Worm (Caenorhabditis elegans): ENCODE data around the gene swsn-6.

Gene swsn-6

DNA sequence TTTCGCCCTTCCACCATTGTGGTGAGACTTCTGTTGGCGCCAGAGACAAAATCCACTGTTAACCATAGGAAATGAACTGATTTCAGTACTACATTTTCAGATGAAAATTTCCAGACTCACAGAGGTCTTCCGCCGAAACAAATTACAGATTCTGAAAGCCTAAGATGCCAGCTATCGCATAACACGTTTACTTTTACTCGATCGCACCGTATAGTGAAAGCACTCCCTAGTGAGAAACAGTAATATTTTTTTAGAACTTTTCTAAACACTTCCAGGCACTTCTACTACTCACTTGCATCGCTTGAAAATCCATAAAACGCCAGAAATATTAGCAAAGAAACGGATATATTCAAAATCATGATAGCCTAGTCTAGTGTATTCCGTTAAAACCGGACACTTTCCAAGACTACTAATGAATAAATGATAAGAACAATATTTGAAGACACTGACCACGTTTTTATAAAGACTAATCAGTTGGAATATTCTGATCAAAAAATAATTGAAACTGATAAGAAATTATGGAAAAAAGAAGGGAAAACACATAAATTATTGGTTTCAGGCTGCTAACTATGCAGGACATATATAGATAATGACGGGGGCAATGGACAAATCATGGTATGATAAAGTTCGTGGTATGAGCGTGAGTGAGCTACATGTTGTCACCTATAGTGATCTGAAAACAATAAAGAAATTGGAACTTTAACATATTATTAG, 44.2 kb upstream of the swsn-6 start, which contains the start of gene gba-4:
Gene gba-4, minus strand, starts transcription at position 418 of the 714 bp plus-strand sequence.
- peak; percentile 68 for TF ChIP-seq fos-1 (tag; optimal IDR thresholded peaks at IDR 0.05)

DNA sequence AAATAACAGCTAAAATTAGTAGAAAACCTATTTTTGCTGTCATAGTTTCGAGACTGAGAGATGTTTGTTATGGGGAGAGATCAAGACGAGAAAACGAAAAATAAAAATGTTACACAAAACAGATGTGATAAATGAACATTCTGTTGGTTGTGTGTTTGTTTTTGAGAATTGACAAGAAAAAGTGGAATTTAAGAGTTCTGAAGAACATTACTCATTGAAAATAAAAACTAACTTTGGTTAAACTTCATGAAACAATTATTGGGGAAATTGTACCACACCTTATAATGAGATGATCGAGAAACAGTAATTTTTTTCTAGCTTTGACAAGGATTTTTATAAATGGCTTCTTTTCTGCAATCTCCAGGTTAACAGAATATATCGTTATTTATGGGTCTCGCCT, 41.5 kb upstream of the swsn-6 start, which contains the start of gene Y4C6B.7:
Gene Y4C6B.7, minus strand, starts transcription at position 101 of the 400 bp plus-strand sequence.
- no peak for TF ChIP-seq unc-55 (GFP tag; optimal IDR thresholded peaks at IDR 0.05)

DNA sequence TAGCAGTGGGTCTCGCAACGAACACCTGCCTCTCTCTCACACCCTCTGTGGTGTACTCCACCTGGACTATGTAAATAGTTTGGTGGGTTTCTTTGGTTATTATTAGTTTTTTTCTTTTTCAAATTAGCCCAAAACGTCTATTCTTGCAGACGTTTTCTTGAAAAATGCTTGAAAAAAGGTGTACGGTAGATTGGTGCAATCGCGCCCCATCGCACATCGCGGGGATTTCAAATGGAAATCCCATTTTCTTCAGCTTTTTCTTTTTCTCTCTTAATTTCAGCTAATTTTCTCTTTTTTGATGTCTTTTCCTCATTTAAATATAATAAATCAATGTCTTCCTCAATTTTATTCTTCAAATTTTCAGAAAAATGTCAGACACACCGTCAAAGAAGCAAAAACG, 40.7 kb upstream of the swsn-6 start, which contains the start of gene Y4C6B.1:
Gene Y4C6B.1, plus strand, starts transcription at position 365 of the 400 bp plus-strand sequence.
- TF ChIP-seq ama-1 (optimal IDR thresholded peaks at IDR 0.05) (no peak), ZK546.5 (tag; optimal IDR thresholded peaks at IDR 0.05) (no peak), ztf-11 (tag; optimal IDR thresholded peaks at IDR 0.05) (no peak), unc-55 (GFP tag; optimal IDR thresholded peaks at IDR 0.05) (peak; percentile 16), blmp-1 (tag; optimal IDR thresholded peaks at IDR 0.05; ENCODE audit: insufficient read depth) (no peak), Y55F3AM.14 (GFP tag; optimal IDR thresholded peaks at IDR 0.05) (no peak), lsy-2 (tag; optimal IDR thresholded peaks at IDR 0.05) (peak in 1 of 2 experiments; percentile 87), sma-3 (GFP tag; optimal IDR thresholded peaks at IDR 0.05) (no peak), snpc-4 (tag; optimal IDR thresholded peaks at IDR 0.05) (no peak), nhr-12 (tag; optimal IDR thresholded peaks at IDR 0.05) (no peak)

DNA sequence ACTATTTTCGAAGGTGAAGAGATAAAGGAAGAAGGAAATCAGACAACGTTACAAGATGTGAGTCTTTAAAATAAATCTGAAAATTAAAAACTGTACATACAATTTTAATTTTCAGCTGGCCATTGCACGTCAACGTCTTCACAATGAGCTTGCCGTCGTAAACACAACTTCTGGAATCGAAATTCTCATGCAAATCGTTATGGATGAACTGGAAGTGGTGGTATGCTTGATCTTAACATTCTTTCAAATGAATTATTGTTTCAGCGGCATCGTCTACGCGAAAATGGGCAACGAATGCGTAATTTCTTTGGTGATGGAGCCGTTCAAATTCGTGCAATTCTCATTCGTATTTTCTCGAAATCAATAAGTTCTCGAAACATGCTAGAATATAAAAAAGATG, 40.3 kb upstream of the swsn-6 start:
- no peak for TF ChIP-seq nhr-237 (tag; optimal IDR thresholded peaks at IDR 0.05)
- TF ChIP-seq nhr-77 (tag; optimal IDR thresholded peaks at IDR 0.05), result no peak
- no peak for TF ChIP-seq egl-27 (tag; optimal IDR thresholded peaks at IDR 0.05)
- no peak for TF ChIP-seq sma-9 (GFP tag; optimal IDR thresholded peaks at IDR 0.05)
- no peak for TF ChIP-seq sma-9 (tag; optimal IDR thresholded peaks at IDR 0.05)
- no peak for TF ChIP-seq dmd-4 (tag; optimal IDR thresholded peaks at IDR 0.05)
- TF ChIP-seq R02D3.7 (tag; optimal IDR thresholded peaks at IDR 0.05), result no peak
- no peak for TF ChIP-seq nhr-12 (tag; optimal IDR thresholded peaks at IDR 0.05)

DNA sequence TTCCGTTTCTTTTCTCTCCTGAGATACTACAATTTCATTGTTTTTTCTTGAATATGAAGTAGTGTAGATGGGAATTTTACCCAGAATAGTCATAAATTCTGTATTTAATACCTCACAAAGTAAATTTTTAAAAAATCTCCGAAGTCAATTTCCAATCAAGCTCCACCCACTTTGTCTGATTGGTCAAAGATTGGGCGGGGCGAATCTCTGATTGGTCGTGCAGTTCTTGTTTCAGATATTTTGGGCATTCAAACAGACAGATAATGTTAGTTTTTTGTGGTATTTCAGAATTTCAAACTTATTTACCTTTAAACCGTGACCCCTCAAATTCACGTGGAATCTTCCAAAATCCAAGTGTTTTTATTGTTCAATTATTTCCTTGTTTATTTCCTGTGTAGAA, 34.3 kb upstream of the swsn-6 start, which contains the start of gene F41H10.5:
Gene F41H10.5, plus strand, starts transcription at position 375 of the 400 bp plus-strand sequence.
- TF ChIP-seq nhr-25 (tag; optimal IDR thresholded peaks at IDR 0.05) (no peak), alr-1 (tag; optimal IDR thresholded peaks at IDR 0.05) (no peak), ceh-82 (tag; optimal IDR thresholded peaks at IDR 0.05) (no peak), elt-3 (tag; optimal IDR thresholded peaks at IDR 0.05) (no peak), nhr-129 (tag; optimal IDR thresholded peaks at IDR 0.05) (no peak), egl-27 (tag; optimal IDR thresholded peaks at IDR 0.05) (no peak), sma-9 (GFP tag; optimal IDR thresholded peaks at IDR 0.05) (no peak), sma-9 (tag; optimal IDR thresholded peaks at IDR 0.05) (no peak), aly-2 (tag; optimal IDR thresholded peaks at IDR 0.05) (no peak), nhr-6 (tag; optimal IDR thresholded peaks at IDR 0.05) (no peak), blmp-1 (tag; optimal IDR thresholded peaks at IDR 0.05; ENCODE audit: insufficient read depth) (no peak), ztf-4 (tag; optimal IDR thresholded peaks at IDR 0.05) (no peak), skn-1 (tag; optimal IDR thresholded peaks at IDR 0.05) (no peak), sem-4 (tag; optimal IDR thresholded peaks at IDR 0.05) (no peak), Y55F3AM.14 (GFP tag; optimal IDR thresholded peaks at IDR 0.05) (no peak), lsy-2 (tag; optimal IDR thresholded peaks at IDR 0.05) (no peak), mbf-1 (tag; optimal IDR thresholded peaks at IDR 0.05) (no peak), zag-1 (tag; optimal IDR thresholded peaks at IDR 0.05) (no peak), mab-5 (tag; optimal IDR thresholded peaks at IDR 0.05) (no peak)

DNA sequence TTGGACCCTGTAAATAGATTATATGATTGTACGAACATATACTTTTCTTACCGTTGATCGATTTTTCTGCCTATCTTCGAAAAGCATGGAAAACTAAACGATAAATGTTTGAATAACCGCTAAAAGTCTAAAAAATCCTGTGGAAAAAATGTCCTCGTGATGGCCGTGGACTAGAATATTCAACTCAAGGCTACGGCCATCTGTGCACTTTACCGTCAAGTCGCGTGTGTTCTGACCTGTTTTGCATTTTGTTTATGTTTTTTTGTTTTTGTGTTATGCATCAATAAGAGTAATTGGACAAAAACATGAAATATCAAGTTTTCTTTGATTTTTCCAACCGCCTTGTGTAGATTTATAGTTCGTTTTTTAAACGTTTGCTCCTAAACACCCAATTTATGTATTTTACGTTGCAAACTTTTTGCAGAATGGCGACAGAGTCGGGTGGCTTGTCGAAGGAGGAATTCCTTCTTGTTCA, 30.7 kb upstream of the swsn-6 start, which contains the start of the genes hda-6 and F41H10.4:
Gene hda-6, minus strand, starts transcription at position 172 of the 475 bp plus-strand sequence.
Gene F41H10.4, plus strand, starts transcription at position 425 of the 475 bp plus-strand sequence.
- TF ChIP-seq nhr-237 (tag; optimal IDR thresholded peaks at IDR 0.05) (no peak), mdl-1 (tag; optimal IDR thresholded peaks at IDR 0.05) (peak in 1 of 2 experiments; percentile 29), Y55F3AM.14 (GFP tag; optimal IDR thresholded peaks at IDR 0.05) (no peak), ztf-11 (tag; optimal IDR thresholded peaks at IDR 0.05) (no peak), zag-1 (tag; optimal IDR thresholded peaks at IDR 0.05) (no peak), nhr-77 (tag; optimal IDR thresholded peaks at IDR 0.05) (no peak), gmeb-1 (tag; optimal IDR thresholded peaks at IDR 0.05) (peak; percentile 80), elt-1 (tag; optimal IDR thresholded peaks at IDR 0.05) (no peak), ama-1 (optimal IDR thresholded peaks at IDR 0.05) (no peak), mab-5 (tag; optimal IDR thresholded peaks at IDR 0.05) (peak; percentile 47), lsy-2 (tag; optimal IDR thresholded peaks at IDR 0.05) (peak; percentile 70 to 91), lin-11 (tag; optimal IDR thresholded peaks at IDR 0.05) (peak; percentile 14), alr-1 (tag; optimal IDR thresholded peaks at IDR 0.05) (no peak), F13H6.1 (tag; optimal IDR thresholded peaks at IDR 0.05) (peak; percentile 69), ztf-4 (tag; optimal IDR thresholded peaks at IDR 0.05) (no peak), nhr-129 (tag; optimal IDR thresholded peaks at IDR 0.05) (peak; percentile 76), lin-13 (GFP tag; optimal IDR thresholded peaks at IDR 0.05) (peak; percentile 59), C34F6.9 (tag; optimal IDR thresholded peaks at IDR 0.05) (peak; percentile 86), sma-3 (GFP tag; optimal IDR thresholded peaks at IDR 0.05) (peak; percentile 64), fos-1 (tag; optimal IDR thresholded peaks at IDR 0.05) (peak; percentile 54), ceh-16 (tag; optimal IDR thresholded peaks at IDR 0.05) (no peak), sem-4 (tag; optimal IDR thresholded peaks at IDR 0.05) (peak; percentile 37), egl-27 (tag; optimal IDR thresholded peaks at IDR 0.05) (peak; percentile 24), nhr-23 (tag; optimal IDR thresholded peaks at IDR 0.05) (no peak), snpc-4 (tag; optimal IDR thresholded peaks at IDR 0.05) (no peak), elt-3 (tag; optimal IDR thresholded peaks at IDR 0.05) (no peak)
